Worm (Caenorhabditis elegans): ENCODE data around the gene Y43C5A.7.
A peak's percentile ranks its signal among the peaks of the same experiment; 100 is the strongest.

The Y43C5A.7 gene

ce11 chrIV:10252886-10253639 is 24.0 kb upstream of the Y43C5A.7 start:
- TF ChIP-seq madf-2 (tag; optimal IDR thresholded peaks at IDR 0.05) (no peak), ceh-34 (tag; optimal IDR thresholded peaks at IDR 0.05) (no peak), T23F11.4 (GFP tag; optimal IDR thresholded peaks at IDR 0.05) (no peak), ets-4 (tag; optimal IDR thresholded peaks at IDR 0.05) (no peak)

- TF ChIP-seq odd-2 (tag; optimal IDR thresholded peaks at IDR 0.05): no peak
- no peak for TF ChIP-seq ztf-16 (tag; optimal IDR thresholded peaks at IDR 0.05)
- TF ChIP-seq ceh-31 (tag; optimal IDR thresholded peaks at IDR 0.05): no peak
- TF ChIP-seq elt-2 (tag; optimal IDR thresholded peaks at IDR 0.05): no peak
Measured at ce11 chrIV:10259557-10259956, 17.5 kb upstream of the Y43C5A.7 start, which contains the start of gene F01G10.9. F01G10.9 (minus strand) TSS chrIV:10259657.

ce11 chrIV:10261061-10261460 is 16.0 kb upstream of the Y43C5A.7 start:
- TF ChIP-seq madf-2 (tag; optimal IDR thresholded peaks at IDR 0.05): no peak
- TF ChIP-seq pha-4 (tag; optimal IDR thresholded peaks at IDR 0.05): no peak
- TF ChIP-seq rnt-1 (tag; optimal IDR thresholded peaks at IDR 0.05): peak; percentile 44

ce11 chrIV:10269137-10269933 is 7.7 kb upstream of the Y43C5A.7 start, which contains the start of the genes nspd-7 and Y43C5A.2:
nspd-7 (minus strand) TSS chrIV:10269187.
Y43C5A.2 (plus strand) TSS chrIV:10269883.
- TF ChIP-seq hlh-8 (tag; optimal IDR thresholded peaks at IDR 0.05): no peak
- TF ChIP-seq sox-2 (GFP tag; IDR thresholded peaks at IDR 0.05): no peak

- TF ChIP-seq ceh-19 (GFP tag; optimal IDR thresholded peaks at IDR 0.05) (no peak), mec-3 (tag; optimal IDR thresholded peaks at IDR 0.05; ENCODE audit: borderline replicate concordance) (no peak), npax-4 (tag; optimal IDR thresholded peaks at IDR 0.05) (no peak), F13H6.1 (tag; optimal IDR thresholded peaks at IDR 0.05) (no peak), hlh-15 (tag; optimal IDR thresholded peaks at IDR 0.05) (no peak), tbx-2 (tag; optimal IDR thresholded peaks at IDR 0.05) (no peak), pat-9 (tag; optimal IDR thresholded peaks at IDR 0.05) (no peak), odd-2 (tag; optimal IDR thresholded peaks at IDR 0.05) (no peak), hlh-30 (tag; optimal IDR thresholded peaks at IDR 0.05; ENCODE audit: insufficient read depth) (no peak), eyg-1 (tag; optimal IDR thresholded peaks at IDR 0.05) (no peak), tbx-7 (tag; optimal IDR thresholded peaks at IDR 0.05) (no peak), ceh-9 (tag; optimal IDR thresholded peaks at IDR 0.05) (no peak), pha-4 (tag; optimal IDR thresholded peaks at IDR 0.05) (no peak), dve-1 (tag; optimal IDR thresholded peaks at IDR 0.05) (no peak), ttx-3 (tag; optimal IDR thresholded peaks at IDR 0.05) (no peak)
Measured at ce11 chrIV:10273360-10273759, 3.7 kb upstream of the Y43C5A.7 start.

ce11 chrIV:10273781-10274313 is 3.2 kb upstream of the Y43C5A.7 start, which contains the start of gene Y43C5A.3:
Y43C5A.3 (plus strand) TSS chrIV:10274036.
- TF ChIP-seq ceh-19 (GFP tag; optimal IDR thresholded peaks at IDR 0.05) (no peak), ahr-1 (tag; optimal IDR thresholded peaks at IDR 0.05) (no peak)

- TF ChIP-seq ahr-1 (tag; optimal IDR thresholded peaks at IDR 0.05) (no peak), ceh-30 (tag; optimal IDR thresholded peaks at IDR 0.05) (no peak), unc-55 (GFP tag; optimal IDR thresholded peaks at IDR 0.05) (no peak)
Measured at ce11 chrIV:10275050-10275449, 2.0 kb upstream of the Y43C5A.7 start.

All from whole organism, late embryonic.